Fruit fly (Drosophila melanogaster) whole organism, embryonic: Measurements from ENCODE around the gene CG17233.

Experiments
- BEAF-32 ChIP-seq: fragments of 200-800 bp; sonication (Bioruptor generic); optimal IDR thresholded peaks from 3 replicates; lab custom pipeline; 2017; ENCODE audit warnings: missing biosample characterization, missing genetic modification characterization, mild to moderate bottlenecking, moderate library complexity, missing genetic modification reagents
- Bgb ChIP-seq: fragments of 200-800 bp; sonication (Bioruptor generic); IDR thresholded peaks from 2 replicates; pipeline ENCODE4 v1.3.6; 2022; ENCODE audit warnings: missing biosample characterization, missing genetic modification characterization; ENCODE audit not compliant: partially characterized antibody
- CG10267 ChIP-seq: fragments of 200-800 bp; sonication (Bioruptor generic); optimal IDR thresholded peaks from 2 replicates; lab custom pipeline; 2018; ENCODE audit warnings: missing biosample characterization, mild to moderate bottlenecking, missing genetic modification characterization, moderate library complexity
- CG11723 ChIP-seq: fragments of 200-800 bp; sonication (Bioruptor generic); optimal IDR thresholded peaks from 2 replicates; lab custom pipeline; 2017; ENCODE audit warnings: missing biosample characterization, mild to moderate bottlenecking, missing genetic modification characterization
- CG12659 ChIP-seq: fragments of 200-800 bp; sonication (Bioruptor generic); optimal IDR thresholded peaks from 3 replicates; lab custom pipeline; 2017; ENCODE audit warnings: mild to moderate bottlenecking, missing biosample characterization, missing genetic modification reagents, missing genetic modification characterization
- CG13287 ChIP-seq: fragments of 200-800 bp; sonication (Bioruptor generic); IDR thresholded peaks from 2 replicates; pipeline ENCODE4 v1.3.6; 2022; ENCODE audit warnings: missing biosample characterization, missing genetic modification characterization; ENCODE audit not compliant: partially characterized antibody
- CG15514 ChIP-seq: fragments of 200-800 bp; sonication (Bioruptor generic); optimal IDR thresholded peaks from 3 replicates; lab custom pipeline; 2017; ENCODE audit warnings: missing biosample characterization, missing genetic modification characterization, mild to moderate bottlenecking, moderate library complexity, missing genetic modification reagents
- CG17912 ChIP-seq: fragments of 200-800 bp; sonication (Bioruptor generic); optimal IDR thresholded peaks from 2 replicates; lab custom pipeline; 2018; ENCODE audit warnings: missing biosample characterization, mild to moderate bottlenecking, missing genetic modification characterization
- CG1832 ChIP-seq: fragments of 200-800 bp; sonication (Bioruptor generic); optimal IDR thresholded peaks from 2 replicates; lab custom pipeline; 2017; ENCODE audit warnings: missing biosample characterization, mild to moderate bottlenecking, missing genetic modification characterization, inconsistent platforms
- CG32767 ChIP-seq: fragments of 200-800 bp; sonication (Bioruptor generic); IDR thresholded peaks from 2 replicates; pipeline ENCODE4 v1.3.6; 2022; ENCODE audit warnings: missing biosample characterization, missing genetic modification characterization
- CG34224 ChIP-seq: fragments of 200-800 bp; sonication (Bioruptor generic); IDR thresholded peaks from 3 replicates; pipeline ENCODE4 v1.3.6; 2022; ENCODE audit warnings: missing biosample characterization, missing genetic modification characterization; ENCODE audit not compliant: partially characterized antibody
- CG34422 ChIP-seq: fragments of 200-800 bp; sonication (Bioruptor generic); IDR thresholded peaks from 3 replicates; pipeline ENCODE4 v1.3.6; 2022; ENCODE audit warnings: missing biosample characterization, missing genetic modification characterization
- CG3995 ChIP-seq: fragments of 200-800 bp; sonication (Bioruptor generic); optimal IDR thresholded peaks from 3 replicates; lab custom pipeline; 2016; ENCODE audit warnings: missing biosample characterization, missing genetic modification characterization
- CG4617 ChIP-seq: fragments of 200-800 bp; sonication (Bioruptor generic); optimal IDR thresholded peaks from 3 replicates; lab custom pipeline; 2016; ENCODE audit warnings: missing biosample characterization, missing genetic modification characterization, borderline replicate concordance
- CG8478 ChIP-seq: fragments of >200 bp; optimal IDR thresholded peaks from 2 replicates; lab custom pipeline; 2018
- CG8924 ChIP-seq: fragments of 200-800 bp; optimal IDR thresholded peaks from 3 replicates; lab custom pipeline; 2019; ENCODE audit warnings: missing biosample characterization, mild to moderate bottlenecking, missing genetic modification characterization, moderate library complexity
- Camta ChIP-seq: fragments of 200-800 bp; sonication (Bioruptor generic); optimal IDR thresholded peaks from 2 replicates; lab custom pipeline; 2016; ENCODE audit warnings: missing biosample characterization, missing genetic modification characterization
- Dref ChIP-seq: fragments of 200-800 bp; sonication (Bioruptor generic); IDR thresholded peaks from 2 replicates; pipeline ENCODE4 v1.3.6; 2022; ENCODE audit warnings: missing biosample characterization, missing genetic modification characterization
- HmgD ChIP-seq: fragments of 200-800 bp; sonication (Bioruptor generic); optimal IDR thresholded peaks from 3 replicates; lab custom pipeline; 2016; ENCODE audit warnings: missing biosample characterization, missing genetic modification characterization
- Kr ChIP-seq: fragments of 200-800 bp; sonication (Bioruptor generic); optimal IDR thresholded peaks from 2 replicates; lab custom pipeline; 2017; ENCODE audit warnings: missing biosample characterization, mild to moderate bottlenecking, missing genetic modification characterization
- MBD-R2 ChIP-seq: fragments of 200-800 bp; sonication (Bioruptor generic); IDR thresholded peaks from 2 replicates; pipeline ENCODE4 v1.3.6; 2022; ENCODE audit warnings: missing biosample characterization, missing genetic modification characterization
- MESR4 ChIP-seq: fragments of 200-800 bp; sonication (Bioruptor generic); optimal IDR thresholded peaks from 2 replicates; lab custom pipeline; 2018; ENCODE audit warnings: missing biosample characterization, mild to moderate bottlenecking, missing genetic modification characterization, moderate library complexity
- Med ChIP-seq: fragments of 200-800 bp; sonication (Bioruptor generic); peaks from one replicate; lab custom pipeline; 2016; ENCODE audit warnings: missing biosample characterization, missing genetic modification characterization, mild to moderate bottlenecking, inconsistent platforms, moderate library complexity
- Pdp1 ChIP-seq, 2 experiments: fragments of 200-800 bp; sonication (Bioruptor generic); optimal IDR thresholded peaks; 3 replicates each; lab custom pipeline; 2016; ENCODE audit warnings: missing biosample characterization in 2 of 2, missing genetic modification characterization in 2 of 2, mild to moderate bottlenecking in 1 of 2, moderate library complexity in 1 of 2
- Scr ChIP-seq: fragments of 200-800 bp; sonication (Bioruptor generic); IDR thresholded peaks from 2 replicates; pipeline ENCODE4 v1.3.6; 2022; ENCODE audit warnings: missing biosample characterization, missing genetic modification characterization; ENCODE audit not compliant: partially characterized antibody
- Sin3A ChIP-seq: fragments of >200 bp; optimal IDR thresholded peaks from 2 replicates; lab custom pipeline; 2018
- Sry-δ ChIP-seq: fragments of 200-800 bp; sonication (Bioruptor generic); optimal IDR thresholded peaks from 2 replicates; lab custom pipeline; 2016; ENCODE audit warnings: missing biosample characterization, missing genetic modification characterization
- YL-1 ChIP-seq: fragments of 200-800 bp; sonication (Bioruptor generic); optimal IDR thresholded peaks from 3 replicates; lab custom pipeline; 2017; ENCODE audit warnings: missing biosample characterization, mild to moderate bottlenecking, missing genetic modification characterization
- ase ChIP-seq: fragments of 200-800 bp; sonication (Bioruptor generic); IDR thresholded peaks from 3 replicates; pipeline ENCODE4 v1.3.6; 2022; ENCODE audit warnings: missing biosample characterization, missing genetic modification characterization
- bab2 ChIP-seq: fragments of 200-800 bp; sonication (Bioruptor generic); optimal IDR thresholded peaks from 2 replicates; lab custom pipeline; 2016; ENCODE audit warnings: missing biosample characterization, missing genetic modification characterization
- bbx ChIP-seq: fragments of 200-800 bp; sonication (Bioruptor generic); IDR thresholded peaks from 2 replicates; pipeline ENCODE4 v1.3.6; 2022; ENCODE audit warnings: missing biosample characterization, missing genetic modification characterization; ENCODE audit not compliant: partially characterized antibody
- cato ChIP-seq: fragments of 200-800 bp; sonication (Bioruptor generic); optimal IDR thresholded peaks from 2 replicates; lab custom pipeline; 2016; ENCODE audit warnings: missing biosample characterization, missing genetic modification characterization, borderline replicate concordance
- cg ChIP-seq: fragments of 200-800 bp; sonication (Bioruptor generic); optimal IDR thresholded peaks from 3 replicates; lab custom pipeline; 2019; ENCODE audit warnings: missing biosample characterization, mild to moderate bottlenecking, missing genetic modification characterization, moderate library complexity
- chinmo ChIP-seq: fragments of 200-800 bp; sonication (Bioruptor generic); IDR thresholded peaks from 4 replicates; pipeline ENCODE4 v1.3.6; 2022; ENCODE audit warnings: missing biosample characterization, missing genetic modification characterization; ENCODE audit not compliant: partially characterized antibody
- dm ChIP-seq: fragments of 200-800 bp; sonication (Bioruptor generic); optimal IDR thresholded peaks from 3 replicates; lab custom pipeline; 2016; ENCODE audit warnings: missing biosample characterization, missing genetic modification characterization
- dpn ChIP-seq, 2 experiments: fragments of 200-800 bp; sonication (Bioruptor generic); optimal IDR thresholded peaks; 3 replicates each; lab custom pipeline; 2016; ENCODE audit warnings: missing biosample characterization in 2 of 2, missing genetic modification characterization in 2 of 2
- exex ChIP-seq: fragments of 200-800 bp; sonication (Bioruptor generic); optimal IDR thresholded peaks from 4 replicates; lab custom pipeline; 2018; ENCODE audit warnings: missing biosample characterization, mild to moderate bottlenecking, missing genetic modification characterization, moderate library complexity
- gsb-n ChIP-seq: fragments of 200-800 bp; sonication (Bioruptor generic); optimal IDR thresholded peaks from 3 replicates; lab custom pipeline; 2018; ENCODE audit warnings: missing biosample characterization, mild to moderate bottlenecking, missing genetic modification characterization
- inv ChIP-seq: fragments of 200-800 bp; sonication (Bioruptor generic); IDR thresholded peaks from 2 replicates; pipeline ENCODE4 v1.3.6; 2022; ENCODE audit warnings: missing biosample characterization, missing genetic modification characterization; ENCODE audit not compliant: partially characterized antibody
- lilli ChIP-seq: fragments of 200-800 bp; sonication (Bioruptor generic); optimal IDR thresholded peaks from 3 replicates; lab custom pipeline; 2016; ENCODE audit warnings: missing biosample characterization, missing genetic modification characterization
- phol ChIP-seq: fragments of 200-800 bp; sonication (Bioruptor generic); optimal IDR thresholded peaks from 3 replicates; lab custom pipeline; 2018; ENCODE audit warnings: missing biosample characterization, mild to moderate bottlenecking, missing genetic modification characterization, moderate library complexity
- pzg ChIP-seq: fragments of 200-800 bp; sonication (Bioruptor generic); optimal IDR thresholded peaks from 3 replicates; lab custom pipeline; 2018; ENCODE audit warnings: missing biosample characterization, mild to moderate bottlenecking, missing genetic modification characterization, moderate library complexity
- sens ChIP-seq: fragments of 200-800 bp; sonication (Bioruptor generic); peaks from one replicate; lab custom pipeline; 2016; ENCODE audit warnings: missing biosample characterization, missing genetic modification characterization
- sqz ChIP-seq: fragments of 200-800 bp; sonication (Bioruptor generic); optimal IDR thresholded peaks from 3 replicates; lab custom pipeline; 2018; ENCODE audit warnings: missing biosample characterization, mild to moderate bottlenecking, missing genetic modification characterization

The CG17233 gene

dm6 chr3L:20241163-20241970 is at the start of gene CG17233, which contains the start of gene CG6951:
CG17233 (minus strand) TSS chr3L:20241903.
CG6951 (plus strand) TSS chr3L:20241267.
- TF ChIP-seq Camta (GFP tag; lab: Kevin White, UChicago) (no peak), MBD-R2 (peak; percentile 13; the same call in 1 of the 2 replicates), CG13287 (peak; percentile 31), Sin3A (lab: Kevin White, UChicago) (peak; percentile 24), sqz (GFP tag; lab: Kevin White, UChicago) (no peak), CG10267 (peak; percentile 43), CG1832 (no peak), CG11723 (no peak), CG34422 (GFP tag; lab: Robert Waterston, UW) (peak; percentile 57; the same call in 2 of the 3 replicates), inv (GFP tag; lab: Robert Waterston, UW) (peak; percentile 32; the same call in 1 of the 2 replicates), CG32767 (GFP tag; lab: Robert Waterston, UW) (peak; percentile 70; the same call in 1 of the 2 replicates), Pdp1 (GFP tag; optimal IDR thresholded peaks at IDR 0.05; lab: Kevin White, UChicago) (peak in 1 of 2 experiments; percentile 78), Kr (GFP tag; lab: Kevin White, UChicago) (no peak), cato (no peak), CG12659 (GFP tag; lab: Kevin White, UChicago) (peak; percentile 43), pzg (GFP tag; lab: Kevin White, UChicago) (peak; percentile 32), lilli (GFP tag; lab: Kevin White, UChicago) (peak; percentile 25), CG34224 (GFP tag; lab: Robert Waterston, UW) (no peak), CG8478 (lab: Kevin White, UChicago) (peak; percentile 76), sens (peak; percentile 21), CG3995 (GFP tag; lab: Kevin White, UChicago) (peak; percentile 48), YL-1 (GFP tag; lab: Kevin White, UChicago) (peak; percentile 72), chinmo (0 out of 4 replicates have a peak, but pooled peaks have one; percentile 46), Scr (GFP tag; lab: Robert Waterston, UW) (peak; percentile 18; the same call in 1 of the 2 replicates), CG4617 (peak; percentile 37), dpn (GFP tag; optimal IDR thresholded peaks at IDR 0.05; lab: Kevin White, UChicago) (peak in 1 of 2 experiments; percentile 2), CG8924 (tag; lab: Kevin White, UChicago) (peak; percentile 42), cg (peak; percentile 96), Dref (GFP tag; lab: Robert Waterston, UW) (0 out of 2 replicates have a peak, but pooled peaks have one; percentile 16), ase (GFP tag; lab: Robert Waterston, UW) (0 out of 3 replicates have a peak, but pooled peaks have one; percentile 4), phol (tag; lab: Kevin White, UChicago) (peak; percentile 96), CG15514 (GFP tag; lab: Kevin White, UChicago) (peak; percentile 98), gsb-n (tag; lab: Kevin White, UChicago) (no peak), dm (GFP tag; lab: Kevin White, UChicago) (peak; percentile 18), exex (no peak), HmgD (GFP tag; lab: Kevin White, UChicago) (peak; percentile 11), MESR4 (GFP tag; lab: Kevin White, UChicago) (peak; percentile 97), bab2 (GFP tag; lab: Kevin White, UChicago) (peak; percentile 10), Sry-δ (GFP tag; lab: Kevin White, UChicago) (peak; percentile 21), BEAF-32 (GFP tag; lab: Kevin White, UChicago) (peak; percentile 52), CG17912 (GFP tag; lab: Kevin White, UChicago) (no peak), Med (GFP tag; lab: Kevin White, UChicago) (peak; percentile 36), Bgb (GFP tag; lab: Robert Waterston, UW) (0 out of 2 replicates have a peak, but pooled peaks have one; percentile 23), bbx (GFP tag; lab: Robert Waterston, UW) (peak; percentile 26; the same call in 1 of the 2 replicates)
